Worm (Caenorhabditis elegans): ENCODE measurements around the gene srsx-9.

Gene srsx-9

ce11 chrV:4968775-4969174, 4.1 kb downstream of the srsx-9 start:
- TF ChIP-seq lim-7 (GFP tag; IDR thresholded peaks at IDR 0.05), result no peak
- no peak for TF ChIP-seq nhr-41 (GFP tag; IDR thresholded peaks at IDR 0.05)
- TF ChIP-seq egl-43 (GFP tag; IDR thresholded peaks at IDR 0.05), result no peak
- TF ChIP-seq aha-1 (tag), result no peak
- TF ChIP-seq ces-1 (GFP tag; optimal IDR thresholded peaks at IDR 0.05), result no peak
- TF ChIP-seq ceh-62 (tag; optimal IDR thresholded peaks at IDR 0.05), result no peak
- TF ChIP-seq lin-13 (GFP tag; optimal IDR thresholded peaks at IDR 0.05), result no peak
- TF ChIP-seq zag-1 (tag; optimal IDR thresholded peaks at IDR 0.05), result no peak
- no peak for TF ChIP-seq vab-7 (GFP tag; IDR thresholded peaks at IDR 0.05)
- peak; percentile 27 for TF ChIP-seq dve-1 (tag; optimal IDR thresholded peaks at IDR 0.05; ENCODE audit: insufficient read depth)
- peak in 1 of 2 experiments; percentile 13 for TF ChIP-seq unc-62 (GFP tag; optimal IDR thresholded peaks at IDR 0.05 in 1 of 2)
- TF ChIP-seq unc-62 (tag; optimal IDR thresholded peaks at IDR 0.05), result no peak
- TF ChIP-seq spr-1 (tag; optimal IDR thresholded peaks at IDR 0.05), result no peak
- TF ChIP-seq dmd-6 (GFP tag; IDR thresholded peaks at IDR 0.05), result peak; percentile 17; the same call in 1 of the 2 replicates
- TF ChIP-seq lin-1 (GFP tag; IDR thresholded peaks at IDR 0.05), result no peak
- no peak for TF ChIP-seq snpc-4 (tag; optimal IDR thresholded peaks at IDR 0.05)

DNA sequence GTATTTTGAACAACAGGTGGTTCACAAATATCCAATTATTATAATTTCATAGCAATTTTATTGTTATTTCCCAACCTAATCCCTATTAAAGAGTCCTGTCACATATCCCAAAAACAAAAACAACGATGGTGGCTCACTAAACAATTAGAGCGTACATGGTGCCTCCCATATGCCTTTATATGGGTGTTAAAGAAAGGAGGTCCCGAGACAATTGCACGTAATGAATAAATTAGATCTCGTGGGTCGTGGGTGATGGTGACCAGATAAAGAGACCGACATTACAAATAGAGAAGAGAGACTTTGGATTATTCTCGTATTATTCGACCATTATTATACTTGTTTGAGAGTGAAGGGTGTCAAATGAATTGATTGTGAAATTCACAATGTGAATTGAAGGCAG, 5.6 kb downstream of the srsx-9 start:
- no peak for TF ChIP-seq php-3 (GFP tag; IDR thresholded peaks at IDR 0.05)
- TF ChIP-seq lsy-2 (tag; optimal IDR thresholded peaks at IDR 0.05), result no peak
- TF ChIP-seq daf-8 (GFP tag; IDR thresholded peaks at IDR 0.05), result no peak

- peak; percentile 24 for TF ChIP-seq nhr-28 (tag; optimal IDR thresholded peaks at IDR 0.05)
- no peak for TF ChIP-seq dmd-6 (GFP tag; IDR thresholded peaks at IDR 0.05)
Observed at ce11 chrV:4965790-4966189, 7.1 kb downstream of the srsx-9 start.

- TF ChIP-seq mxl-3 (GFP tag; optimal IDR thresholded peaks at IDR 0.05) (no peak), lir-3 (tag; optimal IDR thresholded peaks at IDR 0.05) (no peak), pqm-1 (tag; optimal IDR thresholded peaks at IDR 0.05) (peak; percentile 84), jun-1 (tag; optimal IDR thresholded peaks at IDR 0.05) (no peak), nhr-48 (tag; optimal IDR thresholded peaks at IDR 0.05) (no peak), F44E2.7 (GFP tag; IDR thresholded peaks at IDR 0.05) (no peak), snpc-1.2 (GFP tag; IDR thresholded peaks at IDR 0.05) (no peak), set-16 (GFP tag; IDR thresholded peaks at IDR 0.05) (no peak), dve-1 (tag; optimal IDR thresholded peaks at IDR 0.05; ENCODE audit: insufficient read depth) (no peak), Y105C5A.15 (GFP tag; IDR thresholded peaks at IDR 0.05) (no peak), lin-38 (GFP tag; IDR thresholded peaks at IDR 0.05) (no peak), daf-16 (GFP tag; optimal IDR thresholded peaks at IDR 0.05) (peak in 1 of 2 experiments; percentile 88), daf-16 (tag; optimal IDR thresholded peaks at IDR 0.05) (peak; percentile 94), daf-19 (GFP tag; conservative IDR thresholded peaks at IDR 0.05) (no peak), madf-9 (GFP tag; conservative IDR thresholded peaks at IDR 0.05) (no peak), aly-2 (tag; optimal IDR thresholded peaks at IDR 0.05) (no peak), ceh-32 (tag; optimal IDR thresholded peaks at IDR 0.05; ENCODE audit: poor library complexity) (no peak), nhr-42 (GFP tag; IDR thresholded peaks at IDR 0.05) (no peak), T26A8.4 (GFP tag; IDR thresholded peaks at IDR 0.05) (no peak), tag-97 (GFP tag; IDR thresholded peaks at IDR 0.05) (no peak), unc-39 (tag; optimal IDR thresholded peaks at IDR 0.05) (no peak), F49E8.2 (tag; optimal IDR thresholded peaks at IDR 0.05; ENCODE audit: borderline replicate concordance) (no peak), tra-1 (GFP tag; IDR thresholded peaks at IDR 0.05) (no peak), pha-4 (GFP tag; IDR thresholded peaks at IDR 0.05) (no peak), pha-4 (tag; optimal IDR thresholded peaks at IDR 0.05) (peak; percentile 75), ZK546.5 (tag; optimal IDR thresholded peaks at IDR 0.05) (no peak), ctbp-1 (GFP tag; IDR thresholded peaks at IDR 0.05) (no peak), aha-1 (tag) (no peak), spr-1 (tag; optimal IDR thresholded peaks at IDR 0.05) (no peak), unc-62 (GFP tag; optimal IDR thresholded peaks at IDR 0.05 in 1 of 2) (no peak), unc-62 (tag; optimal IDR thresholded peaks at IDR 0.05) (no peak), lin-29 (GFP tag; IDR thresholded peaks at IDR 0.05) (no peak)
Observed at ce11 chrV:4964671-4965420, 8.0 kb downstream of the srsx-9 start.
